Worm (Caenorhabditis elegans): ENCODE measurements around the gene K05F1.8.

- TF ChIP-seq nhr-28 (tag; optimal IDR thresholded peaks at IDR 0.05): no peak
- no peak for TF ChIP-seq ZK546.5 (tag; optimal IDR thresholded peaks at IDR 0.05)
- no peak for TF ChIP-seq mdl-1 (tag; optimal IDR thresholded peaks at IDR 0.05)
- TF ChIP-seq fos-1 (tag; optimal IDR thresholded peaks at IDR 0.05): no peak
- no peak for TF ChIP-seq nhr-11 (tag; optimal IDR thresholded peaks at IDR 0.05)
Observed at ce11 chrII:5829940-5830424, 30.5 kb upstream of the K05F1.8 start, which contains the start of gene col-74.

All from whole organism, L3 larva.